Worm (Caenorhabditis elegans): ENCODE results near the gene atgp-1.

atgp-1 gene

ce11 chrIV:17277459-17278173 is 8.5 kb downstream of the atgp-1 start:
- TF ChIP-seq nhr-11 (tag; optimal IDR thresholded peaks at IDR 0.05) = no peak
- TF ChIP-seq ama-1 (optimal IDR thresholded peaks at IDR 0.05) = no peak
- TF ChIP-seq ceh-9 (tag; optimal IDR thresholded peaks at IDR 0.05) = no peak
- TF ChIP-seq ceh-31 (tag; optimal IDR thresholded peaks at IDR 0.05) = no peak
- TF ChIP-seq ceh-30 (tag; optimal IDR thresholded peaks at IDR 0.05) = no peak
- TF ChIP-seq hlh-8 (tag; optimal IDR thresholded peaks at IDR 0.05) = no peak
- TF ChIP-seq ceh-24 (tag; optimal IDR thresholded peaks at IDR 0.05) = no peak
- TF ChIP-seq pqm-1 (tag; optimal IDR thresholded peaks at IDR 0.05) = no peak
- TF ChIP-seq ceh-48 (tag; optimal IDR thresholded peaks at IDR 0.05) = no peak
- TF ChIP-seq hlh-13 (GFP tag; optimal IDR thresholded peaks at IDR 0.05) = no peak
- TF ChIP-seq sdc-2 (tag; optimal IDR thresholded peaks at IDR 0.05) = no peak

ce11 chrIV:17278363-17278762 is 9.2 kb downstream of the atgp-1 start:
- no peak for TF ChIP-seq ama-1 (optimal IDR thresholded peaks at IDR 0.05)
- TF ChIP-seq ceh-24 (tag; optimal IDR thresholded peaks at IDR 0.05) = peak; percentile 33
- TF ChIP-seq odd-2 (tag; optimal IDR thresholded peaks at IDR 0.05) = peak; percentile 47
- peak; percentile 6 for TF ChIP-seq ceh-30 (tag; optimal IDR thresholded peaks at IDR 0.05)
- peak; percentile 43 for TF ChIP-seq dmd-4 (tag; optimal IDR thresholded peaks at IDR 0.05; ENCODE audit: borderline replicate concordance)
- TF ChIP-seq elt-4 (tag; optimal IDR thresholded peaks at IDR 0.05) = no peak
- TF ChIP-seq syd-9 (tag; optimal IDR thresholded peaks at IDR 0.05) = peak; percentile 68
- TF ChIP-seq eyg-1 (tag; optimal IDR thresholded peaks at IDR 0.05) = peak; percentile 66
- TF ChIP-seq unc-86 (tag; optimal IDR thresholded peaks at IDR 0.05) = peak; percentile 92
- peak; percentile 98 for TF ChIP-seq ref-2 (tag; optimal IDR thresholded peaks at IDR 0.05)
- TF ChIP-seq pros-1 (tag; optimal IDR thresholded peaks at IDR 0.05) = peak; percentile 87
- peak; percentile 98 for TF ChIP-seq ceh-34 (tag; optimal IDR thresholded peaks at IDR 0.05)
- TF ChIP-seq ceh-48 (tag; optimal IDR thresholded peaks at IDR 0.05) = peak; percentile 63
- peak; percentile 56; the same call in 1 of the 2 replicates for TF ChIP-seq unc-3 (GFP tag; conservative IDR thresholded peaks at IDR 0.05)
- peak; percentile 58 for TF ChIP-seq unc-3 (tag; optimal IDR thresholded peaks at IDR 0.05)
- TF ChIP-seq tbx-7 (tag; optimal IDR thresholded peaks at IDR 0.05) = peak; percentile 35
- TF ChIP-seq tbx-2 (tag; optimal IDR thresholded peaks at IDR 0.05) = peak; percentile 94
- peak; percentile 94 for TF ChIP-seq ceh-14 (tag; optimal IDR thresholded peaks at IDR 0.05)
- no peak for TF ChIP-seq pag-3 (tag; optimal IDR thresholded peaks at IDR 0.05; ENCODE audit: borderline replicate concordance)
- TF ChIP-seq nhr-11 (tag; optimal IDR thresholded peaks at IDR 0.05) = peak; percentile 93
- peak; percentile 85 for TF ChIP-seq sox-2 (GFP tag; IDR thresholded peaks at IDR 0.05)
- TF ChIP-seq Y22D7AL.16 (tag; optimal IDR thresholded peaks at IDR 0.05) = no peak
- peak; percentile 42 for TF ChIP-seq ahr-1 (tag; optimal IDR thresholded peaks at IDR 0.05)
- peak; percentile 95 for TF ChIP-seq ceh-31 (tag; optimal IDR thresholded peaks at IDR 0.05)
- peak; percentile 56 for TF ChIP-seq C08G9.2 (tag; optimal IDR thresholded peaks at IDR 0.05)
- peak; percentile 89 for TF ChIP-seq ztf-16 (tag; optimal IDR thresholded peaks at IDR 0.05)
- TF ChIP-seq hlh-8 (tag; optimal IDR thresholded peaks at IDR 0.05) = peak; percentile 42
- no peak for TF ChIP-seq hlh-6 (tag; optimal IDR thresholded peaks at IDR 0.05)
- TF ChIP-seq nhr-232 (tag; optimal IDR thresholded peaks at IDR 0.05) = no peak
- TF ChIP-seq hlh-15 (tag; optimal IDR thresholded peaks at IDR 0.05) = peak; percentile 40
- peak; percentile 21 for TF ChIP-seq ceh-6 (GFP tag; optimal IDR thresholded peaks at IDR 0.05)
- TF ChIP-seq lin-11 (tag; optimal IDR thresholded peaks at IDR 0.05) = peak; percentile 3
- no peak for TF ChIP-seq pha-4 (tag; optimal IDR thresholded peaks at IDR 0.05)
- peak; percentile 54 for TF ChIP-seq sox-4 (tag; optimal IDR thresholded peaks at IDR 0.05)
- no peak for TF ChIP-seq npax-4 (tag; optimal IDR thresholded peaks at IDR 0.05)
- TF ChIP-seq dve-1 (tag; optimal IDR thresholded peaks at IDR 0.05) = peak; percentile 92
- TF ChIP-seq hlh-13 (GFP tag; optimal IDR thresholded peaks at IDR 0.05) = no peak
- peak; percentile 54 for TF ChIP-seq madf-2 (tag; optimal IDR thresholded peaks at IDR 0.05)
- TF ChIP-seq ttx-3 (tag; optimal IDR thresholded peaks at IDR 0.05) = peak; percentile 47
- TF ChIP-seq T23F11.4 (GFP tag; optimal IDR thresholded peaks at IDR 0.05) = peak; percentile 73
- peak; percentile 46 for TF ChIP-seq hlh-30 (tag; optimal IDR thresholded peaks at IDR 0.05; ENCODE audit: insufficient read depth)
- no peak for TF ChIP-seq ceh-45 (GFP tag; IDR thresholded peaks at IDR 0.05)
- no peak for TF ChIP-seq zip-5 (tag; optimal IDR thresholded peaks at IDR 0.05)
- TF ChIP-seq rnt-1 (tag; optimal IDR thresholded peaks at IDR 0.05) = peak; percentile 91
- TF ChIP-seq mec-3 (tag; optimal IDR thresholded peaks at IDR 0.05; ENCODE audit: borderline replicate concordance) = peak; percentile 15
- TF ChIP-seq K02D7.2 (tag; optimal IDR thresholded peaks at IDR 0.05) = peak; percentile 36
